Worm (Caenorhabditis elegans) whole organism, L2 larva: ENCODE data around the gene Y39A1A.24.

ENCODE experiments used
- alr-1 ChIP-seq: fragments of 150-350 bp; optimal IDR thresholded peaks from 2 replicates; lab custom pipeline; 2014; ENCODE audit warnings: missing biosample characterization, missing genetic modification characterization
- aly-2 ChIP-seq: fragments of 150-350 bp; optimal IDR thresholded peaks from 2 replicates; lab custom pipeline; 2014; ENCODE audit warnings: missing biosample characterization, missing genetic modification characterization
- blmp-1 ChIP-seq: sonication (generic microtip); optimal IDR thresholded peaks from 2 replicates; lab custom pipeline; 2017; ENCODE audit warnings: missing genetic modification characterization, mild to moderate bottlenecking, missing compliant biosample characterization, antibody characterized with exemption, moderate library complexity; ENCODE audit not compliant: insufficient read depth
- ceh-82 ChIP-seq: fragments of 150-350 bp; optimal IDR thresholded peaks from 2 replicates; lab custom pipeline; 2014; ENCODE audit warnings: missing biosample characterization, missing genetic modification characterization
- elt-1 ChIP-seq: fragments of 150-350 bp; optimal IDR thresholded peaks from 2 replicates; lab custom pipeline; 2014; ENCODE audit warnings: missing biosample characterization, missing genetic modification characterization
- elt-3 ChIP-seq: sonication (generic microtip); optimal IDR thresholded peaks from 2 replicates; lab custom pipeline; 2017; ENCODE audit warnings: missing biosample characterization, missing genetic modification characterization
- lin-39 ChIP-seq: fragments of 150-350 bp; optimal IDR thresholded peaks from 2 replicates; lab custom pipeline; 2014; ENCODE audit warnings: missing biosample characterization, missing genetic modification reagents, missing genetic modification characterization
- lsy-2 ChIP-seq, 2 experiments: fragments of 150-350 bp in 1 of 2; sonication (generic microtip) in 1 of 2; optimal IDR thresholded peaks; 2 replicates each; lab custom pipeline; 2014 to 2017; ENCODE audit warnings: missing biosample characterization in 2 of 2, missing genetic modification characterization in 2 of 2
- mab-5 ChIP-seq: fragments of 150-350 bp; optimal IDR thresholded peaks from 2 replicates; lab custom pipeline; 2014; ENCODE audit warnings: missing biosample characterization, missing genetic modification characterization
- mbf-1 ChIP-seq: sonication (generic microtip); optimal IDR thresholded peaks from 2 replicates; lab custom pipeline; 2017; ENCODE audit warnings: missing biosample characterization, missing genetic modification characterization
- mdl-1 ChIP-seq, 2 experiments: fragments of 150-350 bp in 1 of 2; sonication (generic microtip) in 1 of 2; optimal IDR thresholded peaks; 2 replicates each; lab custom pipeline; 2017; ENCODE audit warnings: missing biosample characterization in 2 of 2, missing genetic modification characterization in 2 of 2
- sem-4 ChIP-seq: fragments of 150-350 bp; optimal IDR thresholded peaks from 2 replicates; lab custom pipeline; 2014; ENCODE audit warnings: missing biosample characterization, missing genetic modification reagents, missing genetic modification characterization
- unc-55 ChIP-seq: fragments of 150-350 bp; sonication (generic microtip); optimal IDR thresholded peaks from 3 replicates; lab custom pipeline; 2014; ENCODE audit warnings: missing biosample characterization, missing genetic modification reagents, missing genetic modification characterization

DNA sequence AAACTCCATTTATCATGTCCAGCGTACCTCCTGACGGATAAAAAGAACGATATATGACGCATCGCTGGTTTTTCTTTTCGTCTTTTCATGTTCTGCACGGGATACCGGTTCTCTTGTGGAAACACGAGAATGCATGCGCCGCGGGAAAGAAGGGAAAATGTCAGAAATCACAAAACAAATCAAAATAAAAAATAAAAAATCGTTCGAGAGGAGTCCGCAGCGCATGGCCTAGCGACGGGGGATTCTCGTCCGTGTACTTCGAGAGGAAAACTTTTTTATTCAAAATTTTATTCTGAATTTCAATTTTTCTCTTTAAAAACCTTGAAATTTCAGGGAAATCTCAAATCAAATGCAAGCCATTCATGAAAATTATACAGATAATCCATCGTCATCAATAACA, 8.8 kb downstream of the Y39A1A.24 start, which contains the start of the genes lron-10 and hpr-9:
- TF ChIP-seq lsy-2 (tag; optimal IDR thresholded peaks at IDR 0.05; lab: Kevin White, UChicago) = peak; percentile 54 to 85
- TF ChIP-seq lin-39 = no peak
- TF ChIP-seq elt-3 (tag; lab: Kevin White, UChicago) = no peak
- no peak for TF ChIP-seq mab-5 (tag; lab: Kevin White, UChicago)
- TF ChIP-seq mbf-1 = no peak
- TF ChIP-seq ceh-82 (tag; lab: Kevin White, UChicago) = no peak
- peak; percentile 79 for TF ChIP-seq sem-4 (tag; lab: Kevin White, UChicago)
- TF ChIP-seq elt-1 (tag; lab: Kevin White, UChicago) = no peak
- peak; percentile 69 for TF ChIP-seq unc-55 (GFP tag; lab: Kevin White, UChicago)
- peak; percentile 46 for TF ChIP-seq blmp-1 (tag; lab: Kevin White, UChicago)
- peak in 1 of 2 experiments; percentile 1 for TF ChIP-seq mdl-1 (tag; optimal IDR thresholded peaks at IDR 0.05; lab: Kevin White, UChicago)
- no peak for TF ChIP-seq aly-2
- no peak for TF ChIP-seq alr-1 (tag; lab: Kevin White, UChicago)
